Worm (Caenorhabditis elegans): ENCODE measurements around the gene C50E10.1.

ce11 chrII:12279259-12279658 is 23.0 kb downstream of the C50E10.1 start, which contains the start of the genes tric-1B.2 and Y57A10A.29:
- TF ChIP-seq unc-39 (tag; optimal IDR thresholded peaks at IDR 0.05) (no peak), ceh-43 (GFP tag; optimal IDR thresholded peaks at IDR 0.05) (no peak), M03D4.4 (tag; optimal IDR thresholded peaks at IDR 0.05) (no peak)
